Fruit fly (Drosophila melanogaster): ENCODE data around the gene Hn.

DNA sequence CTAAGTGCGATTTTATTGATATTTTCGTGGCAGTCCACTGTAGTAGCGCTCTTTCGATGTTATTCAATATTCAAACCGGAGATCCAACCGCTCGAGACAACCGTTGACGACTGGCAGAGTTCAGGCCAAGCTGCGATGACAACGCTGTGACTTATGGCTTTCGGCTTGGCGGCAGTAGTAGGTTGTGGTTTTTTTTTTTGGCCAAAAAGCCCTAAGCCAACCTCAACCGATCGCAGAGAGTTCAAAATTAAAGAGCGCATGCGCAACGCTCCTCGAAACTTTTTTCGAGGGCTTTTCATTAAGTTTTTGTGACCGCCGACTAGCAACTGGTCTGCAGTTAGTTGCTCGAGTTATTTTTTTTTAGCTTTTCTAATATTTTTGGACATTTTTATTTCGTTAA lies 17.3 kb upstream of the Hn start, which contains the start of gene Snmp2:
- no peak for TF ChIP-seq dsf (GFP tag; optimal IDR thresholded peaks at IDR 0.05; ENCODE audit: borderline replicate concordance)
- TF ChIP-seq Hr83 (GFP tag; optimal IDR thresholded peaks at IDR 0.05; ENCODE audit: poor library complexity, severe bottlenecking), result no peak
- no peak for TF ChIP-seq psq (GFP tag; optimal IDR thresholded peaks at IDR 0.05)
- TF ChIP-seq CG32264 (GFP tag; optimal IDR thresholded peaks at IDR 0.05), result no peak

Measured in whole organism, wandering third instar larva.